Fruit fly (Drosophila melanogaster): ENCODE measurements around the gene CG43085.

The CG43085 gene

DNA sequence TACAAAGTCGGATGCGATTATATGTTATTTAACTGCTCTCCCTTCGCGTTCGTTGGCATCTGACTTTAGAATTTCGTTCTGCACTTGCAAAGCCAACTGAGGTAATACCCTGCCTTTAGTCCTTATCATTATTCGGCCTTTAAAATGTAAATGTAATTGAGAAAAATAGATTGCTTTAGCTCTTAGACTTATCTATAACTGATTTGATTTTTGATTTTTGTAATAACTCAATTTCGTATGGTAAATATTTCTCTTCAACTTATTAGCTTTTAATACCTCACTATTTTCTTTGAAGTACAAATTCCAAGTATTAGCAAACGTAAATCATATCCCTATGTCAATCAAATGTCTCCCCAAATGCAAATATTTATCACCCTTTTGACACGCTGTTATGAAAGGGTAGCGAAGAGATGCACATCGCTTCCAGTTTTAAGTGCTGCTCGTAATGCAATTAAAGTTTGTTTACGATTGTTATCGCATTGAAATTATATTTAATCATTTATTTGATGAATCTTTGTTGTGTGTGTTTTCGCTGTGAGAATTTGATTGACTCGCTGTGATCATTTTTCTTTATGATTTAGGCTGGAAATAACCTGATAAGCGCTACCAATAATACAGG is 22.2 kb downstream of the CG43085 start (continued):
- no peak for TF ChIP-seq CG6276 (GFP tag; optimal IDR thresholded peaks at IDR 0.05)
- no peak for TF ChIP-seq dac (GFP tag; optimal IDR thresholded peaks at IDR 0.05)
- TF ChIP-seq fd85E (GFP tag; optimal IDR thresholded peaks at IDR 0.05) = no peak
- TF ChIP-seq Gug (GFP tag; IDR thresholded peaks at IDR 0.05) = no peak
- no peak for TF ChIP-seq cyc (GFP tag; optimal IDR thresholded peaks at IDR 0.05)
- TF ChIP-seq Sox102F (GFP tag; optimal IDR thresholded peaks at IDR 0.05) = peak; percentile 19
- no peak for TF ChIP-seq CG6854 (GFP tag; optimal IDR thresholded peaks at IDR 0.05)
- TF ChIP-seq esn (GFP tag; optimal IDR thresholded peaks at IDR 0.05) = peak; percentile 15
- no peak for TF ChIP-seq CG11294 (GFP tag; IDR thresholded peaks at IDR 0.05)
- TF ChIP-seq OdsH (GFP tag; optimal IDR thresholded peaks at IDR 0.05) = no peak
- TF ChIP-seq Hr38 (GFP tag; optimal IDR thresholded peaks at IDR 0.05) = no peak
- TF ChIP-seq CG8632 (GFP tag; optimal IDR thresholded peaks at IDR 0.05) = no peak
- TF ChIP-seq Hr4 (GFP tag; optimal IDR thresholded peaks at IDR 0.05) = peak; percentile 20
- TF ChIP-seq CG6163 (GFP tag; IDR thresholded peaks at IDR 0.05) = no peak
- no peak for TF ChIP-seq achi (GFP tag; optimal IDR thresholded peaks at IDR 0.05)
- TF ChIP-seq CG8119 (GFP tag; IDR thresholded peaks at IDR 0.05) = no peak
- no peak for TF ChIP-seq CG11902 (GFP tag; optimal IDR thresholded peaks at IDR 0.05)
- peak; percentile 34 for TF ChIP-seq dsx (GFP tag; optimal IDR thresholded peaks at IDR 0.05; ENCODE audit: poor library complexity, severe bottlenecking)
- TF ChIP-seq CG32006 (GFP tag; optimal IDR thresholded peaks at IDR 0.05) = peak; percentile 18
- TF ChIP-seq CG1621 (tag; optimal IDR thresholded peaks at IDR 0.05) = no peak
- peak; percentile 4 for TF ChIP-seq Met (GFP tag; optimal IDR thresholded peaks at IDR 0.05)
- no peak for TF ChIP-seq CG11762 (GFP tag; optimal IDR thresholded peaks at IDR 0.05; ENCODE audit: insufficient read depth)

DNA sequence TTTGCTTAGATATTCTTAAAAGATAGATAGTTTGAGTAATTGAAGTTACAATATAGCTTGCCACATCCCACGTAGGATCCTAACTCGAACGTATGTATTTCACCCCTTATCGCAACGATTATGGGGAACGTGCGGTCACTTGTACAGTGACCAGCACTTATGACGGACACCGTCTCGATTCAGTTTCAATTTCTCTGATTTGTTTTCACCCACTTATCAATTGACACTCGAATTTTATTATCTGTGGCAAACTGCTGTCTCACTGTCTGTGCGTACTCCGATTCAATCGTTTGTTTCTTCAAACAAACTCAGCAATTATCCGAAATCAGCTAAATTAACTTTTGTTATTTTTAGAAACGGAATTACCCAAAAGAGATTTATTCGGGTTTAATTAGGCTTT is 23.6 kb downstream of the CG43085 start:
- TF ChIP-seq Smox (GFP tag; optimal IDR thresholded peaks at IDR 0.05) = no peak
- TF ChIP-seq CG15336 (GFP tag; IDR thresholded peaks at IDR 0.05) = no peak
- no peak for TF ChIP-seq cyc (GFP tag; optimal IDR thresholded peaks at IDR 0.05)
- no peak for TF ChIP-seq OdsH (GFP tag; optimal IDR thresholded peaks at IDR 0.05)
- TF ChIP-seq CG8632 (GFP tag; optimal IDR thresholded peaks at IDR 0.05) = no peak
- no peak for TF ChIP-seq CG11762 (GFP tag; optimal IDR thresholded peaks at IDR 0.05; ENCODE audit: insufficient read depth)

DNA sequence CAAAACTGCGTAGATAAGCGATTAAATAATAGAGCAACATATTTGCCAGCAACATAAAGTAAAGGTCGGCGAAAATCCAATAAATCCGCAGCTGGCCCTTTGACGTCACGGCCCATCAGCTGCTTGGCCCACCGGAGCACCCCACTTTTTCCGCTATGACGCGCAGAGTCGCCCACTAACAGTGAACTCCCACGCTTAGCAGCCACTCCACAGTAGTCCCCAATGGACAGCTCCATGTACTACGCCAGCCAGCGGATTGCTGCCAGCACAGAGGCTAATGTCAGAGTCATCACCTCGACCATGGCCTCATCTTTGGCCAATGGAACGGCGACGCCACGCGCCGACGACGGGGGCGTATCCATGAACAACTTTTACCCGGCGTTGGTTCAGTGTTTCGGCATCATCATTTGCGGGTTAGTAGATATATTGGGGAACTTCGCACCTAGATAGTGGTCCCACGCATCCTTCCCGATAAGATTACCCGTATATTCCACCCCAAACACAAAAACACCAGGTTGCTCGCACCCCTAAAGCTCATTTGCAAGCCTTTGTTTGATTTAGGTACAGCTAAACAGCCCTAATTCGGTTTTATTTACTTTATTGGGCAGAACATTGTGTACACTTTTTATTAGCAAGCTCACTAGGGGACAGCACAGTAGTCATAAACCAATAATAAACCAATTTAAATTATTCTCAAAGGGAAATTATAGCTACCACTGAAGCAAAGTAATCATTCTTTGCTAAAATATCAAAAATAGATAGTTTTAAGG is 24.3 kb downstream of the CG43085 start:
- TF ChIP-seq Gug (GFP tag; IDR thresholded peaks at IDR 0.05) = no peak
- 0 out of 3 replicates have a peak, but pooled peaks have one; percentile 16 for TF ChIP-seq CG8119 (GFP tag; IDR thresholded peaks at IDR 0.05)
- TF ChIP-seq Lpt (GFP tag; optimal IDR thresholded peaks at IDR 0.05) = no peak
- no peak for TF ChIP-seq CG6792 (GFP tag; optimal IDR thresholded peaks at IDR 0.05)
- TF ChIP-seq svp (GFP tag) = no peak
- no peak for TF ChIP-seq pdm3 (GFP tag; optimal IDR thresholded peaks at IDR 0.05)
- peak; percentile 65 for TF ChIP-seq fkh (GFP tag; optimal IDR thresholded peaks at IDR 0.05)
- TF ChIP-seq Ets96B (tag; optimal IDR thresholded peaks at IDR 0.05) = no peak
- no peak for TF ChIP-seq CG11902 (GFP tag; optimal IDR thresholded peaks at IDR 0.05)

DNA sequence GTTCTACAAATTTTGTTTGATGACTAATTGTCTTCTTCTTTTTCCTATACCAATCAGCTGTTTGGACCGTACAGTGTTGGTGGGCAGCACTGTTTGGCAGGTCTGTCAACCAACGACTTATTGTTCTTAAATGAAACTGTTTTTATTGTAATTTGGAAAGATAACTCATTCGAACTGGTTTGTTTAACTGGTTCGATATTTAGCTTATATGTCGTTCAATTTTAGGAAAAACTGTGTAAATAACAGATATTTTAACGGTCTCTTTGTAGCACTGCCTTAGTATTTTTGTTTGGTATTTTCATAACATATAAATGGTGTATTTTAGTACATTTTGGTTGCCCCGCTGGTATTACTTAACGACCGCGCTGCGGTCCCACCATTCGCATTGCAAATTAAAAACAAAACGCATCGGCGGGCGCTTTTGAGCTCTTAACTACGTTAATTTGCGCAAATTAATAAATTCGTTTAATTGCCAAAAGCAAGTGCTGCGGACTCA is 25.0 kb downstream of the CG43085 start, which contains the start of the genes Vps60 and anchor:
TSS of gene Vps60 (minus strand) at position 175 of the 496 bp plus-strand sequence.
TSS of gene anchor (plus strand) at position 374 of the 496 bp plus-strand sequence.
- TF ChIP-seq CG6163 (GFP tag; IDR thresholded peaks at IDR 0.05) (0 out of 3 replicates have a peak, but pooled peaks have one; percentile 42), esn (GFP tag; optimal IDR thresholded peaks at IDR 0.05) (peak; percentile 80), Eip93F (GFP tag; optimal IDR thresholded peaks at IDR 0.05) (no peak), Met (GFP tag; optimal IDR thresholded peaks at IDR 0.05) (peak; percentile 61), Blimp-1 (GFP tag; optimal IDR thresholded peaks at IDR 0.05) (no peak), lz (GFP tag; optimal IDR thresholded peaks at IDR 0.05) (peak; percentile 66), Smox (GFP tag; optimal IDR thresholded peaks at IDR 0.05) (no peak), pdm3 (GFP tag; optimal IDR thresholded peaks at IDR 0.05) (peak; percentile 71), Lpt (GFP tag; optimal IDR thresholded peaks at IDR 0.05) (peak; percentile 13), Sox102F (GFP tag; optimal IDR thresholded peaks at IDR 0.05) (peak; percentile 59), acj6 (GFP tag; optimal IDR thresholded peaks at IDR 0.05) (peak; percentile 52), fkh (GFP tag; optimal IDR thresholded peaks at IDR 0.05) (peak; percentile 83), Ets96B (tag; optimal IDR thresholded peaks at IDR 0.05) (peak; percentile 43), fd59A (GFP tag; optimal IDR thresholded peaks at IDR 0.05) (peak; percentile 19), CG6276 (GFP tag; optimal IDR thresholded peaks at IDR 0.05) (peak; percentile 54), CG8632 (GFP tag; optimal IDR thresholded peaks at IDR 0.05) (peak; percentile 17), CG6792 (GFP tag; optimal IDR thresholded peaks at IDR 0.05) (peak; percentile 46), CG4318 (GFP tag; optimal IDR thresholded peaks at IDR 0.05) (no peak), dsx (GFP tag; optimal IDR thresholded peaks at IDR 0.05; ENCODE audit: poor library complexity, severe bottlenecking) (no peak), CG10669 (GFP tag; optimal IDR thresholded peaks at IDR 0.05) (peak; percentile 20), CG34406 (GFP tag; optimal IDR thresholded peaks at IDR 0.05) (peak; percentile 36), Eip75B (GFP tag; optimal IDR thresholded peaks at IDR 0.05) (peak; percentile 69), CG10631 (GFP tag; optimal IDR thresholded peaks at IDR 0.05) (peak; percentile 55), svp (GFP tag) (peak; percentile 71), CG11294 (GFP tag; IDR thresholded peaks at IDR 0.05) (no peak), CG3919 (GFP tag; optimal IDR thresholded peaks at IDR 0.05) (peak; percentile 62)
